Fruit fly (Drosophila melanogaster) whole organism, wandering third instar larva: Measurements from ENCODE around the gene TfIIS.

Source experiments
- Abd-B ChIP-seq: fragments of >200 bp; optimal IDR thresholded peaks from 2 replicates; lab custom pipeline; 2017; ENCODE audit warnings: missing biosample characterization, missing genetic modification characterization
- CG32264 ChIP-seq: fragments of 200-800 bp; sonication (Bioruptor generic); optimal IDR thresholded peaks from 2 replicates; lab custom pipeline; 2016; ENCODE audit warnings: missing biosample characterization, missing genetic modification characterization
- CG9705 ChIP-seq: fragments of 200-800 bp; sonication (Bioruptor generic); optimal IDR thresholded peaks from 2 replicates; lab custom pipeline; 2018; ENCODE audit warnings: missing biosample characterization, mild to moderate bottlenecking, missing genetic modification characterization
- CrebA ChIP-seq: fragments of 200-800 bp; sonication (Bioruptor generic); optimal IDR thresholded peaks from 2 replicates; lab custom pipeline; 2016; ENCODE audit warnings: missing biosample characterization, mild to moderate bottlenecking, missing genetic modification characterization, borderline replicate concordance
- Dfd ChIP-seq: fragments of >200 bp; optimal IDR thresholded peaks from 2 replicates; lab custom pipeline; 2017; ENCODE audit warnings: missing biosample characterization, missing genetic modification characterization
- Dif ChIP-seq: fragments of 200-275, 200-300 bp; sonication (Bioruptor generic); optimal IDR thresholded peaks from 2 replicates; lab custom pipeline; 2018; ENCODE audit warnings: missing biosample characterization, missing genetic modification characterization; ENCODE audit not compliant: partially characterized antibody
- GATAd ChIP-seq: sonication (Bioruptor generic); optimal IDR thresholded peaks from 2 replicates; lab custom pipeline; 2016; ENCODE audit warnings: missing biosample characterization, missing genetic modification characterization
- HLH106 ChIP-seq: fragments of 200-800 bp; optimal IDR thresholded peaks from 3 replicates; lab custom pipeline; 2019; ENCODE audit warnings: missing biosample characterization, mild to moderate bottlenecking, missing genetic modification characterization, moderate library complexity
- Hnf4 ChIP-seq: fragments of 200-800 bp; sonication (Bioruptor generic); optimal IDR thresholded peaks from 2 replicates; lab custom pipeline; 2016; ENCODE audit warnings: missing biosample characterization, mild to moderate bottlenecking, missing genetic modification characterization
- Hr78 ChIP-seq: fragments of >200 bp; optimal IDR thresholded peaks from 2 replicates; lab custom pipeline; 2017; ENCODE audit warnings: missing biosample characterization, missing genetic modification characterization
- Hr83 ChIP-seq: fragments of 200-300 bp; sonication (Bioruptor generic); optimal IDR thresholded peaks from 2 replicates; lab custom pipeline; 2016; ENCODE audit warnings: missing biosample characterization, mild to moderate bottlenecking, missing genetic modification characterization, moderate library complexity; ENCODE audit not compliant: poor library complexity, severe bottlenecking
- Jra ChIP-seq: sonication (Bioruptor generic); optimal IDR thresholded peaks from 2 replicates; lab custom pipeline; 2016; ENCODE audit warnings: missing biosample characterization, missing genetic modification characterization
- Mio ChIP-seq: sonication (Bioruptor generic); optimal IDR thresholded peaks from 2 replicates; lab custom pipeline; 2016; ENCODE audit warnings: missing biosample characterization, missing genetic modification characterization
- Myc ChIP-seq: fragments of >200 bp; optimal IDR thresholded peaks from 2 replicates; lab custom pipeline; 2017
- N ChIP-seq: fragments of >200 bp; optimal IDR thresholded peaks from 2 replicates; lab custom pipeline; 2018; ENCODE audit warnings: missing biosample characterization, missing external identifiers, missing genetic modification characterization
- OdsH ChIP-seq: fragments of 200-800 bp; sonication (Bioruptor generic); optimal IDR thresholded peaks from 2 replicates; lab custom pipeline; 2016; ENCODE audit warnings: missing biosample characterization, mild to moderate bottlenecking, missing genetic modification characterization
- Rel ChIP-seq, 2 experiments: fragments of 200-800 bp; sonication (Bioruptor generic) in 1 of 2; optimal IDR thresholded peaks; 2 replicates in 1 of 2; 3 replicates in 1 of 2; lab custom pipeline; 2016 to 2019; ENCODE audit warnings: mild to moderate bottlenecking in 2 of 2, missing biosample characterization in 2 of 2, missing genetic modification characterization in 2 of 2, moderate library complexity in 1 of 2
- Sp1 ChIP-seq: fragments of 200-800 bp; sonication (Bioruptor generic); optimal IDR thresholded peaks from 3 replicates; lab custom pipeline; 2019; ENCODE audit warnings: missing biosample characterization, mild to moderate bottlenecking, missing genetic modification characterization, moderate library complexity
- Vsx2 ChIP-seq: fragments of 200-300, 225-300 bp; sonication (Bioruptor generic); optimal IDR thresholded peaks from 2 replicates; lab custom pipeline; 2018; ENCODE audit warnings: missing biosample characterization, missing genetic modification characterization; ENCODE audit not compliant: partially characterized antibody
- br ChIP-seq: fragments of 200-800 bp; sonication (Bioruptor generic); optimal IDR thresholded peaks from 2 replicates; lab custom pipeline; 2016; ENCODE audit warnings: missing biosample characterization, missing genetic modification characterization
- brk ChIP-seq: fragments of 200-800 bp; sonication (Bioruptor generic); optimal IDR thresholded peaks from 2 replicates; lab custom pipeline; 2016; ENCODE audit warnings: missing biosample characterization, mild to moderate bottlenecking, missing genetic modification characterization
- dl ChIP-seq, 2 experiments: fragments of 175-275, 200-275 bp in 1 of 2; fragments of 200-275 bp in 1 of 2; sonication (Bioruptor generic); optimal IDR thresholded peaks; lab custom pipeline; 2018; ENCODE audit warnings: mild to moderate bottlenecking in 2 of 2, missing biosample characterization in 2 of 2, missing genetic modification characterization in 2 of 2, moderate library complexity in 2 of 2; ENCODE audit not compliant: partially characterized antibody in 2 of 2, insufficient read depth in 1 of 2
- dmrt93B ChIP-seq: fragments of 200-800 bp; sonication (Bioruptor generic); optimal IDR thresholded peaks from 2 replicates; lab custom pipeline; 2018; ENCODE audit warnings: missing biosample characterization, mild to moderate bottlenecking, missing genetic modification characterization
- dsf ChIP-seq: sonication (Bioruptor generic); optimal IDR thresholded peaks from 2 replicates; lab custom pipeline; 2016; ENCODE audit warnings: missing biosample characterization, missing genetic modification characterization, borderline replicate concordance
- ey ChIP-seq: fragments of 200-800 bp; sonication (Bioruptor generic); optimal IDR thresholded peaks from 2 replicates; lab custom pipeline; 2016; ENCODE audit warnings: missing biosample characterization, missing genetic modification characterization
- foxo ChIP-seq, 2 experiments: fragments of 200-800 bp; sonication (Bioruptor generic); optimal IDR thresholded peaks; 2 replicates in 1 of 2; 3 replicates in 1 of 2; lab custom pipeline; 2016 to 2017; ENCODE audit warnings: missing biosample characterization in 2 of 2, missing genetic modification characterization in 2 of 2
- fru ChIP-seq: fragments of 200-800 bp; sonication (Bioruptor generic); optimal IDR thresholded peaks from 3 replicates; lab custom pipeline; 2016; ENCODE audit warnings: missing biosample characterization, mild to moderate bottlenecking, missing genetic modification characterization
- h ChIP-seq: fragments of 200-800 bp; sonication (Bioruptor generic); optimal IDR thresholded peaks from 3 replicates; lab custom pipeline; 2016; ENCODE audit warnings: missing biosample characterization, mild to moderate bottlenecking, missing genetic modification characterization
- jim ChIP-seq: fragments of 175-275, 200-325 bp; sonication (Bioruptor generic); optimal IDR thresholded peaks from 2 replicates; lab custom pipeline; 2016; ENCODE audit warnings: missing biosample characterization, mild to moderate bottlenecking, missing genetic modification characterization
- lola ChIP-seq: fragments of >200 bp; optimal IDR thresholded peaks from 2 replicates; lab custom pipeline; 2017; ENCODE audit warnings: missing biosample characterization, missing genetic modification characterization
- pan ChIP-seq: fragments of >200 bp; optimal IDR thresholded peaks from 2 replicates; lab custom pipeline; 2017
- psq ChIP-seq: fragments of 200-800 bp; sonication (Bioruptor generic); optimal IDR thresholded peaks from 3 replicates; lab custom pipeline; 2017; ENCODE audit warnings: missing biosample characterization, mild to moderate bottlenecking, missing genetic modification characterization, moderate library complexity
- rgr ChIP-seq: fragments of 200-800 bp; sonication (Bioruptor generic); optimal IDR thresholded peaks from 3 replicates; lab custom pipeline; 2016; ENCODE audit warnings: missing biosample characterization, mild to moderate bottlenecking, missing genetic modification characterization
- sage ChIP-seq: fragments of 200-800 bp; sonication (Bioruptor generic); optimal IDR thresholded peaks from 2 replicates; lab custom pipeline; 2016; ENCODE audit warnings: missing biosample characterization, mild to moderate bottlenecking, missing genetic modification characterization
- sv ChIP-seq: fragments of 200-800 bp; sonication (Bioruptor generic); optimal IDR thresholded peaks from 3 replicates; lab custom pipeline; 2016; ENCODE audit warnings: missing biosample characterization, missing genetic modification characterization
- tai ChIP-seq: sonication (Bioruptor generic); optimal IDR thresholded peaks from 2 replicates; lab custom pipeline; 2016; ENCODE audit warnings: missing biosample characterization, missing genetic modification characterization
- usp ChIP-seq: fragments of >200 bp; optimal IDR thresholded peaks from 2 replicates; lab custom pipeline; 2017; ENCODE audit warnings: missing biosample characterization, missing genetic modification characterization
- woc ChIP-seq: sonication (Bioruptor generic); optimal IDR thresholded peaks from 2 replicates; lab custom pipeline; 2016; ENCODE audit warnings: missing biosample characterization, mild to moderate bottlenecking, missing genetic modification characterization

TfIIS gene

DNA sequence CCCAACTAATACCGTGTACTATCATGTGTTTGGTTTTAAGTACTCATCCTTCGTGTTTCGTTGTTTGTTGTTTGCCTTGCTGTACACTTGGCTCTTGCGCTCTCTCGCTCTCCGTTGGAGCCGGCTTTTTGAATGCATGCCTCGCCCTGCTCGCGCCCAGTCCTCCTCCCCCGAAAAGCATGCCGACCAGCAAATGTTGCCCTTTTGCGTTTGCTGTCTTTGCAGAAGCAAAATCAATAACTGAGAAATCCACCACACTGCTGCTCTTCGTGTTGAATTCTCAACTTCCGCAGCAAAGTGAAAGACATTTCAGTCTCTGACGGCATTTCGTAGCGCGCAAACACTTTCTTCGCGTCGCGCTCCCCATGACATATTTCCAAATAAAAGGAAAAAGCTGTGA lies 13.9 kb upstream of the TfIIS start, which contains the start of gene wwk:
Gene wwk (plus strand): TSS at position 312 of the 400 bp plus-strand sequence.
- no peak for TF ChIP-seq fru (GFP tag; lab: Kevin White, UChicago)
- TF ChIP-seq N (GFP tag; lab: Kevin White, UChicago): no peak
- no peak for TF ChIP-seq HLH106 (tag; lab: Kevin White, UChicago)
- TF ChIP-seq Jra: no peak
- TF ChIP-seq, all 38 proteins: peak for 0

DNA sequence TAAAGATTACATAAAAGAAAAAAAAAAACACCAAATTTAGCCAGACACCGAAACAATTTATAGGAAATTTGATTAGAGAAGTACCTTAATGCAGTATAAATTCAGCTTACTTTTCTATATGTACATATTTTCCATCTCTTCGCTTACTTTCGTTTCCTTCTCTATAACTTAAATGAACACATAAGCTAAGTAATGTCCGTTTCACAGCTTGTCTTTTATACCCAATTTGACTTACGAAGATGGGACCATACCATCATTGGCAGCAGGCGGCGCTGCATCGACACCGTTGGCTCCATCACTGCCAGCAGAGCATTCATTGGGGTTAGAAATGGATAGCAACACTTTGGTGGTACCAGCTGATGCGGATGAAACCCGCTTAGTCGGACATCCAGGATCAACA lies 9.7 kb upstream of the TfIIS start, which contains the start of gene vig:
Gene vig (minus strand): TSS at position 101 of the 400 bp plus-strand sequence.
- no peak for TF ChIP-seq pan (lab: Kevin White, UChicago)
- no peak for TF ChIP-seq GATAd (GFP tag; lab: Kevin White, UChicago)
- TF ChIP-seq CG32264 (GFP tag; lab: Kevin White, UChicago): no peak
- TF ChIP-seq Hnf4 (GFP tag; lab: Kevin White, UChicago): no peak
- no peak for TF ChIP-seq psq
- TF ChIP-seq Sp1: no peak
- no peak for TF ChIP-seq ey
- no peak for TF ChIP-seq sv (GFP tag; lab: Kevin White, UChicago)
- TF ChIP-seq sage (GFP tag; lab: Kevin White, UChicago): no peak
- no peak for TF ChIP-seq Hr78 (GFP tag; lab: Kevin White, UChicago)
- TF ChIP-seq usp: no peak

DNA sequence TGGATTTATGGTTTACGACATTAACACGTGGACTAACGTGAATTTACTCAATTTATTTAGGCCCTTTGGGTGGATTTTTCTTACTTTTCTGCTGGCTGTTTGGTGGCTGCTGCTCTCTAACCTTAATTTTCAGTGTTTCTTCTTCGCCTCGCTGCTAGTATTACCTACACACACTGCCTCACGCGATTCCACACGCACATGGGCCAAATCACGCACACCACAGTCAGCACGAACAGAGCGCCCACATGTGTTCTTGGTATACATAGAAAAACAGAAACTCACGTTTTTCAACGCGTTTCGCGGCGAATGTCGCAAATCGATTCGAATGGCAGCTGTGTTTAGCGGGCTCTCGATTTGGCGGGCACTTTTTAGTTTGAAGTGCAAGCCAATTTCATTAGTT lies 7.3 kb upstream of the TfIIS start:
- TF ChIP-seq rgr (GFP tag; lab: Kevin White, UChicago) (no peak), CG9705 (GFP tag; lab: Kevin White, UChicago) (no peak), GATAd (GFP tag; lab: Kevin White, UChicago) (no peak), brk (GFP tag; lab: Kevin White, UChicago) (peak; percentile 63), Abd-B (no peak), Jra (no peak), CG32264 (GFP tag; lab: Kevin White, UChicago) (no peak), foxo (GFP tag; optimal IDR thresholded peaks at IDR 0.05; lab: Kevin White, UChicago) (no peak), h (GFP tag; lab: Kevin White, UChicago) (peak; percentile 19), CrebA (GFP tag; lab: Kevin White, UChicago) (no peak), HLH106 (tag; lab: Kevin White, UChicago) (peak; percentile 24), ey (no peak), dsf (GFP tag; lab: Kevin White, UChicago) (no peak), pan (lab: Kevin White, UChicago) (no peak), tai (GFP tag; lab: Kevin White, UChicago) (peak; percentile 28), woc (GFP tag; lab: Kevin White, UChicago) (no peak), Sp1 (no peak), Mio (no peak), sv (GFP tag; lab: Kevin White, UChicago) (no peak), Rel (GFP tag; optimal IDR thresholded peaks at IDR 0.05; lab: Kevin White, UChicago) (no peak), Rel (tag; optimal IDR thresholded peaks at IDR 0.05; lab: Kevin White, UChicago) (no peak), lola (GFP tag; lab: Kevin White, UChicago) (no peak), Hnf4 (GFP tag; lab: Kevin White, UChicago) (no peak), Dif (GFP tag; lab: Kevin White, UChicago) (no peak), Vsx2 (no peak), br (GFP tag; lab: Kevin White, UChicago) (no peak), jim (GFP tag; lab: Kevin White, UChicago) (no peak), Hr83 (GFP tag; lab: Kevin White, UChicago) (peak; percentile 65), Myc (lab: Kevin White, UChicago) (peak; percentile 76), fru (GFP tag; lab: Kevin White, UChicago) (no peak), sage (GFP tag; lab: Kevin White, UChicago) (no peak), psq (peak; percentile 42), Dfd (GFP tag; lab: Kevin White, UChicago) (no peak), OdsH (GFP tag; lab: Kevin White, UChicago) (peak; percentile 9), usp (no peak), N (GFP tag; lab: Kevin White, UChicago) (no peak), Hr78 (GFP tag; lab: Kevin White, UChicago) (no peak), dmrt93B (no peak), dl (GFP tag; optimal IDR thresholded peaks at IDR 0.05; lab: Kevin White, UChicago; ENCODE audit: insufficient read depth in 1 of 2, partially characterized antibody in 2 of 2) (no peak)
